Worm (Caenorhabditis elegans): ENCODE data around the gene col-96.

DNA sequence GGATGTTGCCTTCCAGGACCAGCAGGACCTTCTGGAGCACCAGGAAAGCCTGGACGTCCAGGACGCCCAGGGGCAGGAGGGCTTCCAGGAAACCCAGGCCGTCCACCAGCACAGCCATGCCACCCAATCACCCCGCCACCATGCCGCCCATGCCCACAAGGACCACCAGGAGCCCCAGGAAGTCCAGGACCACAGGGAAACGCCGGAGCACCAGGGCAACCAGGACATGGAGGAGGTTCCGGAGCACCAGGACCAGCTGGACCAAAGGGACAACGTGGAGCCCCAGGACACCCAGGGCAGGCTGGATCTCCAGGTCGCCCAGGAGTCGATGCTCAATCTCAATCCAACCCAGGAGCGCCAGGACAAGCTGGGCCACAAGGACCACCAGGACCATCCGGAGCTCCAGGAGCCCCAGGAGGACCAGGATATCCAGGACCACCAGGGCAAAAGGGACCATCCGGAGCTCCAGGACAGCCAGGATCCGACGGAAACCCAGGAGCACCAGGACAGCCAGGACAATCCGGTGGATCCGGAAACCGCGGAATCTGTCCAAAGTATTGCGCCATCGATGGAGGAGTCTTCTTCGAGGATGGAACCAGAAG, 2.1 kb downstream of the col-96 start:
- no peak for TF ChIP-seq klf-2 (GFP tag; conservative IDR thresholded peaks at IDR 0.05)
- TF ChIP-seq cog-1 (tag; optimal IDR thresholded peaks at IDR 0.05): no peak
- TF ChIP-seq flt-1 (GFP tag; IDR thresholded peaks at IDR 0.05): 0 out of 2 replicates have a peak, but pooled peaks have one; percentile 53
- TF ChIP-seq ref-1 (GFP tag; conservative IDR thresholded peaks at IDR 0.05): no peak
- no peak for TF ChIP-seq med-1 (GFP tag; optimal IDR thresholded peaks at IDR 0.05; ENCODE audit: insufficient read depth)
- no peak for TF ChIP-seq tab-1 (GFP tag; IDR thresholded peaks at IDR 0.05)
- TF ChIP-seq ztf-29 (GFP tag; IDR thresholded peaks at IDR 0.05): no peak
